Fruit fly (Drosophila melanogaster) S2 (cell line): Measurements from ENCODE around the gene CCAP-R.
A peak's percentile ranks its signal among the peaks of the same experiment; 100 is the strongest.

Experiments used
- CG8478 ChIP-seq: fragments of >200 bp; optimal IDR thresholded peaks from 2 replicates; lab custom pipeline; 2018
- CTCF ChIP-seq, 2 experiments: fragments of >200 bp; optimal IDR thresholded peaks; 2 replicates each; lab custom pipeline; 2018

CCAP-R gene

dm6 chr3R:25968915-25969314 is 12.8 kb upstream of the CCAP-R start:
- TF ChIP-seq CTCF (optimal IDR thresholded peaks at IDR 0.05; lab: Kevin White, UChicago) (no peak), CG8478 (lab: Kevin White, UChicago) (no peak)

DNA sequence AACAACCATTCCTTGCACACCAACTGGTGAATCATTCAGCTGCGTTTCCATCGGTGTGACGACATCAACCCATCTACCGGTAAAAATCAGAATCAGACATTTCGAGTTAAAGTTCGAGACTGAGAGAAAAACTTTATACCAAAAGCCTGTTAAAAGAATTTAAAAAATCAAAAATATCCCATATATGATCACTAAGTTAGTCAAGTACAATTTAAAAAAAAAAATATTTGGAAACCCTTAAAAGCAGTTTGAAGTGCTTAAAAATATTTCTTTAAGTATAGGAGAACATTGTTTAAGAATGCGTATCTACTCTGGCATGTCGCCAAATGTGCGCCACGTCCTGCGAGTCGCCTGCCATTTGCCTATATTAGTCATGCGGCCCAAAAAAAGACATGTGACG is 12.4 kb upstream of the CCAP-R start:
- TF ChIP-seq CTCF (optimal IDR thresholded peaks at IDR 0.05; lab: Kevin White, UChicago), result no peak

dm6 chr3R:25966944-25967343 is 10.9 kb upstream of the CCAP-R start:
- TF ChIP-seq CG8478 (lab: Kevin White, UChicago) (no peak), CTCF (optimal IDR thresholded peaks at IDR 0.05; lab: Kevin White, UChicago) (no peak)

dm6 chr3R:25961694-25962093 is 5.6 kb upstream of the CCAP-R start, which contains the start of gene boss:
Gene boss (plus strand): TSS chr3R:25961994.
- TF ChIP-seq CG8478 (lab: Kevin White, UChicago), result no peak
- no peak for TF ChIP-seq CTCF (optimal IDR thresholded peaks at IDR 0.05; lab: Kevin White, UChicago)

- TF ChIP-seq CG8478 (lab: Kevin White, UChicago) (no peak), CTCF (optimal IDR thresholded peaks at IDR 0.05; lab: Kevin White, UChicago) (no peak)
These were observed 2.9 kb upstream of the CCAP-R start, which contains the start of gene CG14540 for dm6 chr3R:25958979-25959378. Gene CG14540 (plus strand): TSS chr3R:25959279.

DNA sequence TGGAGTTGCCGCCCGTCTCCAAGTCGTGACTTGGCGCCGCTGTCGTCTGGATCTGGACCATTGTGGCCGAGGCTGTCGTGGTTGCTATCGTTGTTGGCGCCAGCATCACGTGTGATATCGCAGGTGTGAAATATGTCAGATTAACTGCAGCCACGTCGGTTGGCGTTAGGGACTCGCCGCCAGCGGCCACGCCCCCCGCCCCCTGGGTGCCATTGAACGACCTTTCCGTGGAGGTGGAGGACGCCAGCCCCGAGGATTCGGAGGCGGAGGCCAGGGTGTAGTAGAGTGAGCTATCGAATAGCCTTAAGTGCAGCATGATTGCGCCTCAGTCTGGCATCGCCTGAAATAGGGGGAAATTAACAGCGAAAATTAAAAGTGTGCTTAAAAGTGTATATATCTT is 14.8 kb downstream of the CCAP-R start:
- TF ChIP-seq CTCF (optimal IDR thresholded peaks at IDR 0.05; lab: Kevin White, UChicago) (no peak), CG8478 (lab: Kevin White, UChicago) (no peak)

- TF ChIP-seq CG8478 (lab: Kevin White, UChicago) (no peak), CTCF (optimal IDR thresholded peaks at IDR 0.05; lab: Kevin White, UChicago) (no peak)
These were observed 33.5 kb downstream of the CCAP-R start, which contains the start of gene CG14546 for dm6 chr3R:25922534-25922933. Gene CG14546 (minus strand): TSS chr3R:25922634.

DNA sequence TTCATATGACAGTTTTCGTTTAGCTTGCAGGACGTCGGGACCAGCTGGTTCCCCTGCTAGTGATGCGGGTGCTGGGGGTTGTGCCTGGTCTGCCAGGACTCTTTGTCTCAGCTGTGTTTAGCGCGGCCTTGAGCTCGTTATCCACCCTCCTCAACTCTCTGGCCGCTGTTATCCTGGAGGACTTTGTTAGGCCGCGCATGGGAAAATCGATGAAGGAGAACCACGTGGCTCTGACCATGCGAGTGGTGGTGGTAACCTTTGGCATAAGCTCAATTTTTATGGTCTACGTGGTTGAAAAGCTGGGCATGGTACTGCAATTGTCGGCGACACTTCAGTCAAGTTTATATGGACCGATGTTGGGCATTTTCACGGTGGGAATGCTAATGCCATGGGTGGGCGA is 36.2 kb downstream of the CCAP-R start:
- TF ChIP-seq CG8478 (lab: Kevin White, UChicago) (no peak), CTCF (optimal IDR thresholded peaks at IDR 0.05; lab: Kevin White, UChicago) (no peak)

DNA sequence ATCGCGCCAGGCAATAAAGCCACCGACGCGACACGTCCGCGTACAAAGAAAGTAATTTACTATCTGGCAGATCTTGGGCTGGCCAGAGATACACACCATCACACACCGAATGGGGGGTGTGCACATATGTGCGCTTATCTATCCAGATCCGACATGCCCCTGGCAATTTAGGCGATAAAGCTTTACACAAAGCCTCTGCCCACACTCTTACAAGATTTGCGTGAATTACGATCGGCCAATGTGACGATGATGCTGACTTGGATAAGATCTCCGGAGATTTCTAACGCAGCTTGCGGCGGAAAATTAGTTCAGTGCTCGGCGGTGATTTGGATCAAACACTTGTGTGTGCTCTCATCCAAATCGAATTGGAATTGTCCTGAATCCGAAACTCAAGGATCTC is 49.3 kb downstream of the CCAP-R start, which contains the start of gene kumpel:
TSS of gene kumpel (plus strand) at position 301 of the 400 bp plus-strand sequence.
- no peak for TF ChIP-seq CTCF (optimal IDR thresholded peaks at IDR 0.05; lab: Kevin White, UChicago)
- TF ChIP-seq CG8478 (lab: Kevin White, UChicago), result no peak

DNA sequence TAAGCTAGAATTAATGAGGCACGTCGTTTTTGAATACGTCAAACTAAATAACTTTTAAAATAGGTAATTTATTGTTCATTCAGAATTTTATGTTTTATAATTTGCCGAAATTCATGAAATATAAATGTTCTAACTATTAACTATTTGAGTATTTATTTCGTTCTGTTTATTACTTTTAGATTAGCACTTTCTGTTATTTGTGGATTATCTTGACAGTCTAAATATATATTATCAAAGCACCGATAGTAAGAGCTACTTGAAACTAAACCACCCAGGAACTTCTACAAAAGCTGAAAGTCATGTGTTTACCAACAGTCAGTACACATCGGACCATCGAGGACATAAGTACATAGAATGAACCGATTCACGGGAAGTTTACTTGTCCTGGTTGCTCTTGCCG is 53.7 kb downstream of the CCAP-R start, which contains the start of gene CG31089:
TSS of gene CG31089 (plus strand) at position 301 of the 400 bp plus-strand sequence.
- no peak for TF ChIP-seq CTCF (optimal IDR thresholded peaks at IDR 0.05; lab: Kevin White, UChicago)
- no peak for TF ChIP-seq CG8478 (lab: Kevin White, UChicago)

- TF ChIP-seq CTCF (optimal IDR thresholded peaks at IDR 0.05; lab: Kevin White, UChicago) (no peak), CG8478 (lab: Kevin White, UChicago) (no peak)
These were observed 56.4 kb downstream of the CCAP-R start, which contains the start of gene CG31091 for dm6 chr3R:25899690-25900089. Gene CG31091 (plus strand): TSS chr3R:25899903.

dm6 chr3R:25897176-25897575 is 58.9 kb downstream of the CCAP-R start, which contains the start of gene Mco3:
Gene Mco3 (plus strand): TSS chr3R:25897476.
- TF ChIP-seq CG8478 (lab: Kevin White, UChicago) (no peak), CTCF (optimal IDR thresholded peaks at IDR 0.05; lab: Kevin White, UChicago) (no peak)

DNA sequence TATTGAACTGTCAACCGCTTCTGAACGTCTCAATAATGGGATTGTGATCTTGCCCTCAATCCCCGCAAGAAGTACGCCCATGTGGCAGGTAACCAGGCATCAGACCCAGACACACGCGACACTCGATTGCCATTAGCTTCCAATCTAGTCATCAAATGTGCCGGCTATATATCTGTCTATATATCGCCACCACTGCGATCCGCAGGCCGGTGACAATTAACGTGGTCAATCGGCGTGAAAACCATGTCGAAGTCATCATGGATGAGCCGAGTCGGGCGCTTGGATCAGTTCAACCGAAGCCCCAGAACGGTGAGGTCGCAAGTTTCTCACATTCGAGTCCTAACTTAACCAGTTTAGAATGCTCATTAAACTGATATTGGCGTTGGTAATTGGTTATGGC is 60.5 kb downstream of the CCAP-R start, which contains the start of gene Sodq:
TSS of gene Sodq (plus strand) at position 301 of the 400 bp plus-strand sequence.
- TF ChIP-seq CTCF (optimal IDR thresholded peaks at IDR 0.05; lab: Kevin White, UChicago), result no peak
- TF ChIP-seq CG8478 (lab: Kevin White, UChicago), result no peak

DNA sequence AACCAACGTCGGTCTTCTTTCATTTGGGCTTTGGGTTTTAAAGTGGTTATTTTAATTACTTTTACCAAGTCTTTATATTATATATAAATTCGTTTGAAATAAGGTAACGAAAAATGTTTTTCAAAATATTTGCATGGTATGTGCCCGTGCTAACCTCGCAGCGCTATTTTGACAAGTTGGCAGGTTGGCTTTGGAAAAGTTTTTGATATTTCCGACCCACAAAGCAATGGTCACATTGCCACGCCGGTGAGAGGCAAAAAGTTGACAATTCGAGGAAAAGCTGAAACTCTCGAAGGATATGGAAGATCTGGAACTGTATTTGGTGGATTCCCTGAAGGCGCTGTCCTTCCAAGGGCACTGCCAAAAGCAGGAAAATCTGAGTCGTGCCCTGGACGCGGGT is 62.8 kb downstream of the CCAP-R start, which contains the start of gene CG5913:
TSS of gene CG5913 (plus strand) at position 224 of the 400 bp plus-strand sequence.
- TF ChIP-seq CG8478 (lab: Kevin White, UChicago) (no peak), CTCF (optimal IDR thresholded peaks at IDR 0.05; lab: Kevin White, UChicago) (peak in 1 of 2 experiments; percentile 47)

dm6 chr3R:25888307-25889075 is 67.6 kb downstream of the CCAP-R start, which contains the start of gene Lnk:
Gene Lnk (plus strand): TSS chr3R:25888542.
- TF ChIP-seq CG8478 (lab: Kevin White, UChicago), result peak; percentile 66
- TF ChIP-seq CTCF (optimal IDR thresholded peaks at IDR 0.05; lab: Kevin White, UChicago), result peak; percentile 67 to 78
